Worm (Caenorhabditis elegans) whole organism, L1 larva: Measurements from ENCODE around the gene cnc-4.

ENCODE experiments used
- C16A3.4 ChIP-seq: fragments of 150-350 bp; optimal IDR thresholded peaks from 2 replicates; lab custom pipeline; 2014; ENCODE audit warnings: missing biosample characterization, missing genetic modification characterization
- aly-2 ChIP-seq: fragments of 150-350 bp; optimal IDR thresholded peaks from 2 replicates; lab custom pipeline; 2014; ENCODE audit warnings: missing biosample characterization, missing genetic modification characterization
- ceh-82 ChIP-seq, 3 experiments: fragments of 150-350 bp in 1 of 3; sonication (generic microtip) in 2 of 3; optimal IDR thresholded peaks; 2 replicates each; lab custom pipeline; 2014 to 2017; ENCODE audit warnings: missing biosample characterization in 3 of 3, missing genetic modification characterization in 3 of 3
- elt-3 ChIP-seq, 6 experiments: fragments of 150-350 bp in 1 of 6; sonication (generic microtip); optimal IDR thresholded peaks; 2 replicates each; lab custom pipeline; 2017 to 2018; ENCODE audit warnings: missing biosample characterization in 6 of 6, missing genetic modification characterization in 6 of 6, inconsistent platforms in 1 of 6
- lsy-2 ChIP-seq, 2 experiments: fragments of 150-350 bp; optimal IDR thresholded peaks; 2 replicates each; lab custom pipeline; 2014; ENCODE audit warnings: missing biosample characterization in 2 of 2, missing genetic modification characterization in 2 of 2
- mdl-1 ChIP-seq, 2 experiments: fragments of 150-350 bp; optimal IDR thresholded peaks; 2 replicates each; lab custom pipeline; 2014 to 2017; ENCODE audit warnings: missing biosample characterization in 2 of 2, missing genetic modification characterization in 2 of 2, inconsistent platforms in 1 of 2
- mef-2 ChIP-seq: fragments of 150-350 bp; optimal IDR thresholded peaks from 2 replicates; lab custom pipeline; 2014; ENCODE audit warnings: missing biosample characterization, missing genetic modification characterization
- nhr-76 ChIP-seq: sonication (generic microtip); optimal IDR thresholded peaks from 2 replicates; lab custom pipeline; 2017; ENCODE audit warnings: missing biosample characterization, missing genetic modification characterization

DNA sequence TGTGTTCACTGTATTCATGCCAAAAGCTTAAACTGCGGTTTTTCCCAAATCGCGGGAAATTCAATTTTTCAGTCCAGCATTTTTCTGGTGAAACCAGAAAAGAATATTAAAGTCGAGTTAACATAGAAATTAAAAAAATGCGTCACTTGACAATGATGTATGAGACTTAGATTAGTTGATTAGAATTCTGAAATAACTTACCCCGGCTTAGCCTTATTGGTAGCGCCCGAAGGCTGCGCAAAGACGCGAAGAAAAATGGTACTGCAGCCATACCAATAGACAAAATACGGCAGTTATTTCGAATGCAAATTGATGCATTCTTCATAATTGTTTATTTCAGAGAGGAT lies 13.6 kb upstream of the cnc-4 start:
- no peak for TF ChIP-seq nhr-76 (tag; lab: Kevin White, UChicago)
- no peak for TF ChIP-seq C16A3.4
- no peak for TF ChIP-seq mdl-1 (tag; optimal IDR thresholded peaks at IDR 0.05; lab: Kevin White, UChicago)
- TF ChIP-seq lsy-2 (tag; optimal IDR thresholded peaks at IDR 0.05; lab: Kevin White, UChicago) = no peak
- TF ChIP-seq mef-2 = no peak
- no peak for TF ChIP-seq aly-2
- TF ChIP-seq ceh-82 (tag; optimal IDR thresholded peaks at IDR 0.05; lab: Kevin White, UChicago) = no peak
- TF ChIP-seq elt-3 (tag; optimal IDR thresholded peaks at IDR 0.05; lab: Kevin White, UChicago) = no peak
